Worm (Caenorhabditis elegans): ENCODE measurements around the gene C42C1.3.

Gene C42C1.3

ce11 chrIV:12244706-12245105 is 25.6 kb downstream of the C42C1.3 start, which contains the start of gene sre-15:
sre-15 (minus strand) TSS chrIV:12244806.
- TF ChIP-seq bed-3 (GFP tag; optimal IDR thresholded peaks at IDR 0.05) (no peak), elt-3 (tag; optimal IDR thresholded peaks at IDR 0.05) (no peak), blmp-1 (tag; optimal IDR thresholded peaks at IDR 0.05) (no peak), lsy-2 (tag; optimal IDR thresholded peaks at IDR 0.05) (no peak), nhr-76 (tag; optimal IDR thresholded peaks at IDR 0.05) (no peak), mab-5 (tag; optimal IDR thresholded peaks at IDR 0.05) (no peak), hlh-1 (tag; optimal IDR thresholded peaks at IDR 0.05) (no peak), ceh-83 (GFP tag; optimal IDR thresholded peaks at IDR 0.05) (no peak), snpc-4 (tag; optimal IDR thresholded peaks at IDR 0.05) (no peak), nhr-12 (tag; optimal IDR thresholded peaks at IDR 0.05) (no peak), lin-13 (tag; optimal IDR thresholded peaks at IDR 0.05) (no peak), ceh-39 (tag; optimal IDR thresholded peaks at IDR 0.05) (no peak), nhr-28 (tag; optimal IDR thresholded peaks at IDR 0.05) (no peak), elt-1 (tag; optimal IDR thresholded peaks at IDR 0.05; ENCODE audit: borderline replicate concordance, insufficient read depth) (no peak)

- no peak for TF ChIP-seq cnd-1 (tag; optimal IDR thresholded peaks at IDR 0.05)
- TF ChIP-seq snpc-4 (tag; optimal IDR thresholded peaks at IDR 0.05): no peak
- no peak for TF ChIP-seq M03D4.4 (tag; optimal IDR thresholded peaks at IDR 0.05)
- TF ChIP-seq ces-1 (GFP tag; optimal IDR thresholded peaks at IDR 0.05): no peak
- no peak for TF ChIP-seq ceh-39 (tag; optimal IDR thresholded peaks at IDR 0.05)
- TF ChIP-seq nhr-237 (tag; optimal IDR thresholded peaks at IDR 0.05): no peak
- TF ChIP-seq hlh-1 (tag; optimal IDR thresholded peaks at IDR 0.05): no peak
- no peak for TF ChIP-seq bed-3 (GFP tag; optimal IDR thresholded peaks at IDR 0.05)
- TF ChIP-seq mls-2 (tag; optimal IDR thresholded peaks at IDR 0.05): no peak
- TF ChIP-seq blmp-1 (tag; optimal IDR thresholded peaks at IDR 0.05): no peak
- TF ChIP-seq lin-13 (tag; optimal IDR thresholded peaks at IDR 0.05): no peak
- TF ChIP-seq sptf-1 (tag; optimal IDR thresholded peaks at IDR 0.05): no peak
Observed at ce11 chrIV:12238851-12239250, 31.4 kb downstream of the C42C1.3 start, which contains the start of gene sre-19. sre-19 (minus strand) TSS chrIV:12238951.

- TF ChIP-seq snpc-4 (tag; optimal IDR thresholded peaks at IDR 0.05): no peak
- no peak for TF ChIP-seq nhr-76 (tag; optimal IDR thresholded peaks at IDR 0.05)
Observed at ce11 chrIV:12236011-12236410, 34.3 kb downstream of the C42C1.3 start, which contains the start of gene sre-16. sre-16 (minus strand) TSS chrIV:12236111.

ce11 chrIV:12229679-12230078 is 40.6 kb downstream of the C42C1.3 start, which contains the start of gene sre-18:
sre-18 (minus strand) TSS chrIV:12229779.
- TF ChIP-seq unc-62 (GFP tag; optimal IDR thresholded peaks at IDR 0.05) (no peak), mab-5 (tag; optimal IDR thresholded peaks at IDR 0.05) (no peak), pha-4 (tag; optimal IDR thresholded peaks at IDR 0.05) (no peak), cnd-1 (tag; optimal IDR thresholded peaks at IDR 0.05) (no peak), lsy-2 (tag; optimal IDR thresholded peaks at IDR 0.05) (no peak), ceh-83 (GFP tag; optimal IDR thresholded peaks at IDR 0.05) (no peak), sptf-1 (tag; optimal IDR thresholded peaks at IDR 0.05) (no peak), snpc-4 (tag; optimal IDR thresholded peaks at IDR 0.05) (no peak), ces-1 (GFP tag; optimal IDR thresholded peaks at IDR 0.05) (no peak), unc-39 (tag; optimal IDR thresholded peaks at IDR 0.05) (no peak), nhr-2 (tag; optimal IDR thresholded peaks at IDR 0.05) (no peak), mls-2 (tag; optimal IDR thresholded peaks at IDR 0.05) (no peak), hlh-1 (tag; optimal IDR thresholded peaks at IDR 0.05) (no peak), nhr-12 (tag; optimal IDR thresholded peaks at IDR 0.05) (no peak), lin-13 (tag; optimal IDR thresholded peaks at IDR 0.05) (no peak), bed-3 (GFP tag; optimal IDR thresholded peaks at IDR 0.05) (no peak), unc-120 (tag; optimal IDR thresholded peaks at IDR 0.05; ENCODE audit: poor library complexity, severe bottlenecking) (no peak)

- TF ChIP-seq sem-2 (GFP tag; optimal IDR thresholded peaks at IDR 0.05): no peak
- TF ChIP-seq tbx-8 (GFP tag; optimal IDR thresholded peaks at IDR 0.05): no peak
Observed at ce11 chrIV:12227012-12227411, 43.3 kb downstream of the C42C1.3 start, which contains the start of gene mlt-3. mlt-3 (minus strand) TSS chrIV:12227112.
